Worm (Caenorhabditis elegans) whole organism, L4 larva: ENCODE measurements around the gene rpa-1.

ENCODE experiments used
- D1046.2 ChIP-seq: fragments of 200-800 bp; sonication (Bioruptor generic); IDR thresholded peaks from 2 replicates; pipeline ENCODE4 v1.3.6; 2022; ENCODE audit warnings: missing genetic modification characterization, missing compliant biosample characterization
- R02D3.7 ChIP-seq: fragments of 150-350 bp; sonication (generic microtip); optimal IDR thresholded peaks from 3 replicates; lab custom pipeline; 2014; ENCODE audit warnings: missing biosample characterization, missing genetic modification characterization
- T20F7.1 ChIP-seq: fragments of 200-800 bp; sonication (Bioruptor generic); optimal IDR thresholded peaks from 2 replicates; lab custom pipeline; 2018; ENCODE audit warnings: mild to moderate bottlenecking, missing genetic modification characterization, missing compliant biosample characterization
- Y48G9A.11 ChIP-seq: fragments of 200-800 bp; sonication (Bioruptor generic); IDR thresholded peaks from 2 replicates; pipeline ENCODE4 v1.3.6; 2022; ENCODE audit warnings: missing genetic modification reagents, missing genetic modification characterization, missing compliant biosample characterization
- aha-1 ChIP-seq: fragments of 150-350 bp; peaks from one replicate; lab custom pipeline; 2014; ENCODE audit warnings: missing biosample characterization, missing genetic modification characterization
- aly-2 ChIP-seq: sonication (generic microtip); optimal IDR thresholded peaks from 2 replicates; lab custom pipeline; 2018; ENCODE audit warnings: missing biosample characterization, missing genetic modification characterization
- attf-4 ChIP-seq: sonication (generic microtip); optimal IDR thresholded peaks from 3 replicates; lab custom pipeline; 2017; ENCODE audit warnings: missing biosample characterization, missing genetic modification characterization
- ceh-28 ChIP-seq: fragments of 150-350 bp; optimal IDR thresholded peaks from 2 replicates; lab custom pipeline; 2014; ENCODE audit warnings: missing biosample characterization, missing genetic modification reagents, missing genetic modification characterization
- ceh-82 ChIP-seq: sonication (generic microtip); optimal IDR thresholded peaks from 2 replicates; lab custom pipeline; 2017; ENCODE audit warnings: missing biosample characterization, missing genetic modification characterization
- ces-1 ChIP-seq: fragments of 150-350 bp; sonication (generic microtip); optimal IDR thresholded peaks from 4 replicates; lab custom pipeline; 2014; ENCODE audit warnings: missing biosample characterization, missing genetic modification reagents, missing genetic modification characterization
- ctbp-1 ChIP-seq: fragments of 200-800 bp; sonication (Bioruptor generic); IDR thresholded peaks from 2 replicates; pipeline ENCODE4 v1.3.6; 2022; ENCODE audit warnings: missing genetic modification reagents, missing genetic modification characterization, missing compliant biosample characterization
- daf-16 ChIP-seq, 3 experiments: sonication (generic microtip); optimal IDR thresholded peaks; 2 replicates each; lab custom pipeline; 2016 to 2017; ENCODE audit warnings: missing genetic modification characterization in 3 of 3, missing genetic modification reagents in 3 of 3, mild to moderate bottlenecking in 2 of 3, missing compliant biosample characterization in 2 of 3, missing biosample characterization in 1 of 3, moderate library complexity in 1 of 3
- dmd-6 ChIP-seq: fragments of 200-800 bp; sonication (Bioruptor generic); IDR thresholded peaks from 2 replicates; pipeline ENCODE4 v1.3.6; 2022; ENCODE audit warnings: missing genetic modification reagents, missing genetic modification characterization, missing compliant biosample characterization
- dpl-1 ChIP-seq: fragments of 150-350 bp; optimal IDR thresholded peaks from 2 replicates; lab custom pipeline; 2014; ENCODE audit warnings: missing biosample characterization, missing genetic modification reagents, missing genetic modification characterization
- dve-1 ChIP-seq: sonication (generic microtip); optimal IDR thresholded peaks from 2 replicates; lab custom pipeline; 2017; ENCODE audit warnings: antibody characterized with exemption, mild to moderate bottlenecking, missing genetic modification characterization, missing compliant biosample characterization; ENCODE audit not compliant: insufficient read depth
- egl-43 ChIP-seq: fragments of 200-800 bp; sonication (Bioruptor generic); IDR thresholded peaks from 2 replicates; pipeline ENCODE4 v1.3.6; 2022; ENCODE audit warnings: missing genetic modification reagents, missing genetic modification characterization, missing compliant biosample characterization
- hif-1 ChIP-seq, 2 experiments: sonication (generic microtip); optimal IDR thresholded peaks; 2 replicates each; lab custom pipeline; 2016 to 2017; ENCODE audit warnings: missing compliant biosample characterization in 2 of 2, missing genetic modification characterization in 2 of 2, missing genetic modification reagents in 2 of 2, missing genotype in 2 of 2, mild to moderate bottlenecking in 1 of 2
- hlh-11 ChIP-seq: fragments of 200-800 bp; sonication (Bioruptor generic); optimal IDR thresholded peaks from 2 replicates; lab custom pipeline; 2018; ENCODE audit warnings: mild to moderate bottlenecking, missing genetic modification characterization, missing compliant biosample characterization
- hlh-30 ChIP-seq: sonication (generic microtip); optimal IDR thresholded peaks from 2 replicates; lab custom pipeline; 2017; ENCODE audit warnings: antibody characterized with exemption, mild to moderate bottlenecking, missing genetic modification characterization, missing compliant biosample characterization; ENCODE audit not compliant: insufficient read depth
- hmg-1.1 ChIP-seq: fragments of 200-800 bp; sonication (Bioruptor generic); IDR thresholded peaks from 2 replicates; pipeline ENCODE4 v1.3.6; 2022; ENCODE audit warnings: missing genetic modification reagents, missing genetic modification characterization, missing compliant biosample characterization
- lin-13 ChIP-seq: fragments of 150-350 bp; optimal IDR thresholded peaks from 2 replicates; lab custom pipeline; 2014; ENCODE audit warnings: missing biosample characterization, missing genetic modification reagents, missing genetic modification characterization
- lsy-2 ChIP-seq, 2 experiments: fragments of 150-350 bp in 1 of 2; sonication (generic microtip) in 1 of 2; optimal IDR thresholded peaks; 2 replicates each; lab custom pipeline; 2014 to 2017; ENCODE audit warnings: missing biosample characterization in 2 of 2, missing genetic modification characterization in 2 of 2
- madf-5 ChIP-seq, 2 experiments: fragments of 200-800 bp; sonication (Bioruptor generic); IDR thresholded peaks; 2 replicates each; pipeline ENCODE4 v1.3.6; 2022; ENCODE audit warnings: missing compliant biosample characterization in 2 of 2, missing genetic modification characterization in 2 of 2
- mdl-1 ChIP-seq, 2 experiments: fragments of 150-350 bp in 1 of 2; sonication (generic microtip) in 1 of 2; optimal IDR thresholded peaks; 2 replicates each; lab custom pipeline; 2014 to 2017; ENCODE audit warnings: missing biosample characterization in 2 of 2, missing genetic modification characterization in 2 of 2
- mdt-29 ChIP-seq: fragments of 200-800 bp; sonication (Bioruptor generic); IDR thresholded peaks from 2 replicates; pipeline ENCODE4 v1.3.6; 2022; ENCODE audit warnings: missing genetic modification reagents, missing genetic modification characterization, missing compliant biosample characterization
- mep-1 ChIP-seq: fragments of 150-350 bp; sonication (generic microtip); optimal IDR thresholded peaks from 3 replicates; lab custom pipeline; 2014; ENCODE audit warnings: missing biosample characterization, missing genetic modification characterization
- mes-2 ChIP-seq: sonication (generic microtip); optimal IDR thresholded peaks from 2 replicates; lab custom pipeline; 2016; ENCODE audit warnings: missing genotype, mild to moderate bottlenecking, missing genetic modification characterization, missing compliant biosample characterization; ENCODE audit not compliant: poor library complexity, severe bottlenecking
- mxl-3 ChIP-seq: fragments of 200-800 bp; sonication (Bioruptor generic); optimal IDR thresholded peaks from 2 replicates; lab custom pipeline; 2018; ENCODE audit warnings: mild to moderate bottlenecking, missing genetic modification characterization, missing compliant biosample characterization
- nhr-25 ChIP-seq: sonication (generic microtip); optimal IDR thresholded peaks from 2 replicates; lab custom pipeline; 2017; ENCODE audit warnings: missing genetic modification characterization, mild to moderate bottlenecking, missing compliant biosample characterization, antibody characterized with exemption, moderate library complexity, borderline replicate concordance; ENCODE audit not compliant: insufficient read depth
- nhr-28 ChIP-seq: fragments of 150-350 bp; optimal IDR thresholded peaks from 2 replicates; lab custom pipeline; 2014; ENCODE audit warnings: missing biosample characterization, missing genetic modification characterization
- nhr-6 ChIP-seq: fragments of 150-350 bp; optimal IDR thresholded peaks from 2 replicates; lab custom pipeline; 2014; ENCODE audit warnings: missing biosample characterization, missing genetic modification characterization
- nhr-77 ChIP-seq: fragments of 150-350 bp; optimal IDR thresholded peaks from 2 replicates; lab custom pipeline; 2014; ENCODE audit warnings: missing biosample characterization, missing genetic modification characterization
- php-3 ChIP-seq: fragments of 200-800 bp; sonication (Bioruptor generic); IDR thresholded peaks from 2 replicates; pipeline ENCODE4 v1.3.6; 2022; ENCODE audit warnings: missing genetic modification reagents, missing genetic modification characterization, missing compliant biosample characterization
- rbr-2 ChIP-seq: sonication (generic microtip); optimal IDR thresholded peaks from 2 replicates; lab custom pipeline; 2016; ENCODE audit warnings: missing genotype, missing genetic modification characterization, missing compliant biosample characterization
- tag-97 ChIP-seq: fragments of 200-800 bp; sonication (Bioruptor generic); IDR thresholded peaks from 2 replicates; pipeline ENCODE4 v1.3.6; 2022; ENCODE audit warnings: missing genetic modification characterization, missing compliant biosample characterization
- unc-130 ChIP-seq: sonication (generic microtip); optimal IDR thresholded peaks from 2 replicates; lab custom pipeline; 2016; ENCODE audit warnings: missing genetic modification reagents, missing genetic modification characterization, missing compliant biosample characterization
- unc-62 ChIP-seq, 3 experiments: fragments of 150-350 bp in 1 of 3; sonication (generic microtip); optimal IDR thresholded peaks in 2 of 3; peaks in 1 of 3; 1 replicate in 1 of 3; 2 replicates in 2 of 3; lab custom pipeline; 2014 to 2017; ENCODE audit warnings: missing biosample characterization in 3 of 3, missing genetic modification characterization in 3 of 3, missing genetic modification reagents in 3 of 3, missing genotype in 1 of 3
- zfp-3 ChIP-seq: fragments of 200-800 bp; sonication (Bioruptor generic); conservative IDR thresholded peaks from 2 replicates; pipeline ENCODE4 v1.3.6; 2022; ENCODE audit warnings: missing genetic modification reagents, missing genetic modification characterization, missing compliant biosample characterization
- zip-2 ChIP-seq: fragments of 150-350 bp; optimal IDR thresholded peaks from 2 replicates; lab custom pipeline; 2014; ENCODE audit warnings: missing biosample characterization, missing genetic modification characterization

Gene rpa-1

ce11 chrII:7663028-7663427 is 1.4 kb upstream of the rpa-1 start:
- TF ChIP-seq aha-1 (tag; lab: Kevin White, UChicago) = peak; percentile 60
- TF ChIP-seq T20F7.1 = no peak
- TF ChIP-seq dmd-6 (GFP tag; lab: Robert Waterston, UW) = no peak
- TF ChIP-seq, all 104 proteins: peak for 1

DNA sequence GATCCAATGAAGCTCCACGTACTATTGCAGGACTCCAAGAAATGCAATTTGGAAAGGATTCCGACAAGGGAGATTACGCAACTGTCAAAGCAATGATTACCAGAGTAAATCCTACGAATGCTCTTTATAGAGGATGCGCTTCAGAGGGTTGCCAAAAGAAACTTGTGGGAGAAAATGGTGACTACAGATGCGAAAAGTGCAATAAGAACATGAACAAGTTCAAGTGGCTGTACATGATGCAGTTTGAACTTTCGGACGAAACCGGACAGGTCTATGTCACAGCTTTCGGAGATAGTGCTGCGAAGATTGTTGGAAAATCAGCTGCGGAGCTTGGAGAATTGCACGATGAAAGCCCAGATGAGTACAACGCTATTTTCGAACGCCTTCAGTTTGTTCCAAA is 2.0 kb downstream of the rpa-1 start:
- TF ChIP-seq aha-1 (tag; lab: Kevin White, UChicago) (peak; percentile 88), unc-62 (GFP tag; optimal IDR thresholded peaks at IDR 0.05 in 1 of 2; lab: Kevin White, UChicago) (peak in 1 of 2 experiments; percentile 95), unc-62 (tag; optimal IDR thresholded peaks at IDR 0.05; lab: Kevin White, UChicago) (no peak), zfp-3 (GFP tag; lab: Robert Waterston, UW) (no peak)
- TF ChIP-seq, all 104 proteins: peak for 2

DNA sequence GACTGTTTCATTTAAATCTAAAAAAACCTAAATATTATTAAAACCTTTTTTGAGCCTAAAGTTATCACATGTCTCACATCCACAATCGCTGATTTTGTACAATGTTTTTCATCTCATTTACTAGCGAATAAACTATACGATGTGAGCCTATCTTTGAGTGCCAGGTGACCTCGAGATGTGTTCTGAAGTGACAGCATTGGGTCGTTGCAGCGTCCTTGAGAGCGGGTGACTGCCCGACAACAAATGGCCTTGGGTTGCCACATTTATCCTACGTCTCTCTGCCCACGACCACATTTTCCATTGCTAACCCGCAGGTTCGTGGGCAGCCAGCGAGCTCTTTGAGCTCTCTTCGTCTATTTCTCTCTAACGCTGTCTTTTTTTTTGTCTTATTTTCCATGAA is 2.6 kb downstream of the rpa-1 start, which contains the start of gene lir-2:
Gene lir-2, plus strand, starts transcription at position 301 of the 400 bp plus-strand sequence.
- TF ChIP-seq Y48G9A.11 (GFP tag; lab: Robert Waterston, UW) (no peak), ctbp-1 (no peak), nhr-25 (no peak), aly-2 (tag; lab: Kevin White, UChicago) (no peak), hlh-30 (tag; lab: Kevin White, UChicago) (peak; percentile 17), zfp-3 (GFP tag; lab: Robert Waterston, UW) (no peak), egl-43 (GFP tag; lab: Robert Waterston, UW) (no peak), mep-1 (peak; percentile 17), madf-5 (GFP tag; IDR thresholded peaks at IDR 0.05; lab: Robert Waterston, UW) (no peak), attf-4 (no peak), php-3 (GFP tag; lab: Robert Waterston, UW) (no peak), D1046.2 (no peak)

DNA sequence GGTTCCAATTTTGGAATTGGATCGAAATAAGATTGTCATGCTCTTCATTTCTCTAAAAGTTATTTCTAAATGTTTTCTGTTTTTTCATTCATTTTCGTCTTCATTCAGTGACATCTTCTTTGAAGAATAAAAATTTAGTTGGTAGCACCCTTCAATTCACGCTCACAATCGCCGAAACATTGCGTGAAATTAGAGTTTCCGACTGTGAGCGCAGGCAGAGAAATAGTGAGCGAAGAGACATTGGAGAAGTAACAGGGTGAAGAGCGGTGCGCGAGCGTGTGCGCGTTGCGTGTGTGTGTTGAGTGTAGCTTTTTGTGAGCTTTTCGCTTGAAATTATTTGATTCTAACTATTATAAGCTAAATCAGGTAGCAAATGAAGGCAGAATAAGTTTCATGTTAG is 5.0 kb downstream of the rpa-1 start:
- no peak for TF ChIP-seq R02D3.7 (tag; lab: Kevin White, UChicago)
- peak; percentile 50 for TF ChIP-seq dve-1
- TF ChIP-seq nhr-25 = peak; percentile 40
- TF ChIP-seq tag-97 (GFP tag; lab: Robert Waterston, UW) = no peak
- peak; percentile 18 for TF ChIP-seq dpl-1 (GFP tag; lab: Kevin White, UChicago)
- TF ChIP-seq hif-1 (tag; optimal IDR thresholded peaks at IDR 0.05; lab: Kevin White, UChicago) = peak in 1 of 2 experiments; percentile 11
- TF ChIP-seq ces-1 (GFP tag; lab: Kevin White, UChicago) = no peak
- peak; percentile 57 for TF ChIP-seq aha-1 (tag; lab: Kevin White, UChicago)
- no peak for TF ChIP-seq zip-2 (tag; lab: Kevin White, UChicago)
- no peak for TF ChIP-seq ceh-28 (tag; lab: Kevin White, UChicago)
- peak; percentile 63 for TF ChIP-seq mes-2 (tag; lab: Kevin White, UChicago)
- peak; percentile 0 for TF ChIP-seq mxl-3 (GFP tag; lab: Kevin White, UChicago)
- TF ChIP-seq nhr-6 = peak; percentile 31
- no peak for TF ChIP-seq ceh-82 (tag; lab: Kevin White, UChicago)
- TF ChIP-seq daf-16 (GFP tag; optimal IDR thresholded peaks at IDR 0.05; lab: Kevin White, UChicago) = no peak
- peak; percentile 23 for TF ChIP-seq daf-16 (tag; optimal IDR thresholded peaks at IDR 0.05; lab: Kevin White, UChicago)
- no peak for TF ChIP-seq mdt-29 (GFP tag; lab: Robert Waterston, UW)
- TF ChIP-seq mep-1 = peak; percentile 68
- peak in 1 of 2 experiments; percentile 28 for TF ChIP-seq unc-62 (GFP tag; optimal IDR thresholded peaks at IDR 0.05 in 1 of 2; lab: Kevin White, UChicago)
- no peak for TF ChIP-seq unc-62 (tag; optimal IDR thresholded peaks at IDR 0.05; lab: Kevin White, UChicago)
- peak; percentile 63 for TF ChIP-seq nhr-77 (tag; lab: Kevin White, UChicago)
- TF ChIP-seq hlh-11 (tag; lab: Kevin White, UChicago) = peak; percentile 50
- peak; percentile 48 for TF ChIP-seq rbr-2 (tag; lab: Kevin White, UChicago)
- TF ChIP-seq hmg-1.1 = peak; percentile 52
- no peak for TF ChIP-seq unc-130 (GFP tag; lab: Kevin White, UChicago)
- peak in 1 of 2 experiments; percentile 58 for TF ChIP-seq lsy-2 (tag; optimal IDR thresholded peaks at IDR 0.05; lab: Kevin White, UChicago)
- peak; percentile 57 for TF ChIP-seq nhr-28
- TF ChIP-seq lin-13 = peak; percentile 53
- TF ChIP-seq mdl-1 (tag; optimal IDR thresholded peaks at IDR 0.05; lab: Kevin White, UChicago) = peak in 1 of 2 experiments; percentile 34
- TF ChIP-seq hlh-30 (tag; lab: Kevin White, UChicago) = peak; percentile 38
- TF ChIP-seq, all 104 proteins: peak for 20
